Worm (Caenorhabditis elegans) whole organism, L4/young adult: ENCODE data around the gene argk-1.

ENCODE experiments used
- W03F9.2 ChIP-seq: fragments of 150-350 bp; optimal IDR thresholded peaks from 2 replicates; lab custom pipeline; 2014; ENCODE audit warnings: missing biosample characterization, missing genetic modification characterization
- dao-5 ChIP-seq: sonication (generic microtip); optimal IDR thresholded peaks from 2 replicates; lab custom pipeline; 2016; ENCODE audit warnings: missing genotype, missing genetic modification characterization, moderate library complexity, missing compliant biosample characterization
- him-1 ChIP-seq: sonication (generic microtip); optimal IDR thresholded peaks from 2 replicates; lab custom pipeline; 2016; ENCODE audit warnings: missing genotype, missing genetic modification reagents, missing genetic modification characterization, missing compliant biosample characterization

DNA sequence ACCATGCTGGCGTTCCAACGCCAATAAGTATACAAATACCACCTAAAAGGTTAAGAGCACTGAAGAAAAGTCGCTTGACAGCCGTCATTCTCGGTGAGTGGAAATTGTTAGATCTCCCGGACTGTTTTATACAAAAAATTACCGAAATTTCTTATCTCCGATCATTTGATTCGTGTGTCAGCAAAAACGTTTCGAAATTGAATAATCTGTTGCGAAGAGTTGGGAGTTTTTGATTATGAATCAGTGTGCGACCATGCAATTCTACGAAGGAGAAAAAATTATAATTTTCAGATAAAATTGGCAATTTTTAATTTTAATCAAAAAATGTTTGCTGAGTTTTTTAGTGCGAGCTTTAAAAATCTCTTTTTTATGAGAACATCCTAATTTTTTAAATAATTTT lies 35.8 kb downstream of the argk-1 start, which contains the start of gene clc-11:
- TF ChIP-seq W03F9.2 (tag; lab: Kevin White, UChicago) = no peak
- TF ChIP-seq him-1 (tag; lab: Kevin White, UChicago) = no peak
- no peak for TF ChIP-seq dao-5 (tag; lab: Kevin White, UChicago)
